Comparison of ENCODE assay signal across 4 fruit fly cellular contexts in the genomic region with DNA sequence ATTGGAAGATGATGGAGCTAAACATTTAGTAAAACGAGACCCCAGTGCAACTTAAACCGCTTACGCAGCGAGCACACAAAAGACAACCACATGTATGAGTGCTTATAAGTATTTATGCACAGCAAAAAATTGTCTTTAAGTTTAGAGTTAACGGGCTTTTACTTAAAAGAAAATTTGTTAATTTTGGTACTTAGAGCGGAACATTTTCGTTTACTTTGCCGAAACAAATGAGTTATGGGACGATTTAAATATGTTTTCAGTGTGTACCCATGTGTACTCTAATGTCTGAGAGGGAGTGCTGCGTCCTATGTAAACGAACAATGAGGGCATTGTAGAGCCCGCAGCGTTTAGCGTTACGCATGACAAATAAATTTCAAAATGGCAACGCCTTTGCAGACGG.
TF ChIP-seq lines count a peak whose summit lies in the region.

No protein-coding gene starts in this region.

- TF ChIP-seq CTCF in whole organism, embryonic (GFP tag; optimal IDR thresholded peaks at IDR 0.05; lab: Kevin White, UChicago) = no peak

TF ChIP-seq in whole organism, embryonic, 481 proteins besides CTCF, POLR2A, EP300 and RAD21 (continues in another document):
- TF ChIP-seq CG10147 (GFP tag; optimal IDR thresholded peaks at IDR 0.05; lab: Kevin White, UChicago) (peak; percentile 13), NC2α (GFP tag; optimal IDR thresholded peaks at IDR 0.05; lab: Kevin White, UChicago) (no peak), dpn (GFP tag; optimal IDR thresholded peaks at IDR 0.05; lab: Kevin White, UChicago) (peak in 1 of 2 experiments; percentile 60), CG30403 (GFP tag; optimal IDR thresholded peaks at IDR 0.05; lab: Kevin White, UChicago) (peak; percentile 62), Drgx (GFP tag; IDR thresholded peaks at IDR 0.05; lab: Robert Waterston, UW) (peak; percentile 82), E2f2 (GFP tag; IDR thresholded peaks at IDR 0.05; lab: Robert Waterston, UW) (peak; percentile 22; the same call in 1 of the 2 replicates), fd3F (GFP tag; optimal IDR thresholded peaks at IDR 0.05; lab: Kevin White, UChicago) (peak; percentile 15), HHEX (GFP tag; optimal IDR thresholded peaks at IDR 0.05; lab: Kevin White, UChicago) (peak; percentile 9), en (GFP tag; optimal IDR thresholded peaks at IDR 0.05; lab: Kevin White, UChicago) (peak; percentile 13), lmd (GFP tag; IDR thresholded peaks at IDR 0.05; lab: Robert Waterston, UW) (peak; percentile 38; the same call in 1 of the 2 replicates), CG9932 (GFP tag; IDR thresholded peaks at IDR 0.05; lab: Robert Waterston, UW) (peak; percentile 47), seq (GFP tag; IDR thresholded peaks at IDR 0.05; lab: Robert Waterston, UW) (peak; percentile 51; the same call in 1 of the 2 replicates), CG11560 (tag; IDR thresholded peaks at IDR 0.05; lab: Robert Waterston, UW) (0 out of 3 replicates have a peak, but pooled peaks have one; percentile 41), CG18764 (GFP tag; optimal IDR thresholded peaks at IDR 0.05; lab: Kevin White, UChicago) (no peak), ase (GFP tag; IDR thresholded peaks at IDR 0.05; lab: Robert Waterston, UW) (peak; percentile 58; the same call in 1 of the 3 replicates), sens (GFP tag; lab: Kevin White, UChicago) (no peak), Atf6 (GFP tag; IDR thresholded peaks at IDR 0.05; lab: Robert Waterston, UW) (peak; percentile 64), Dip3 (GFP tag; optimal IDR thresholded peaks at IDR 0.05; lab: Kevin White, UChicago) (peak; percentile 43), otp (GFP tag; IDR thresholded peaks at IDR 0.05; lab: Robert Waterston, UW) (0 out of 3 replicates have a peak, but pooled peaks have one; percentile 31), ranshi (GFP tag; IDR thresholded peaks at IDR 0.05; lab: Robert Waterston, UW) (no peak)

TF ChIP-seq in whole organism, prepupa, 60 proteins besides CTCF, POLR2A, EP300 and RAD21 (continues in another document):
- TF ChIP-seq net (GFP tag; optimal IDR thresholded peaks at IDR 0.05; lab: Kevin White, UChicago) (peak; percentile 62), topi (GFP tag; optimal IDR thresholded peaks at IDR 0.05; lab: Kevin White, UChicago) (peak; percentile 20), CG6808 (GFP tag; optimal IDR thresholded peaks at IDR 0.05; lab: Kevin White, UChicago) (no peak), eg (GFP tag; IDR thresholded peaks at IDR 0.05; lab: Robert Waterston, UW) (peak; percentile 68; the same call in 2 of the 3 replicates), Met (GFP tag; optimal IDR thresholded peaks at IDR 0.05; lab: Kevin White, UChicago) (peak; percentile 59), Eip75B (GFP tag; optimal IDR thresholded peaks at IDR 0.05; lab: Kevin White, UChicago) (peak; percentile 1), esn (GFP tag; optimal IDR thresholded peaks at IDR 0.05; lab: Kevin White, UChicago) (peak; percentile 49), Eip78C (GFP tag; lab: Kevin White, UChicago) (peak; percentile 35), CG1621 (tag; optimal IDR thresholded peaks at IDR 0.05; lab: Kevin White, UChicago) (no peak), Sox14 (GFP tag; optimal IDR thresholded peaks at IDR 0.05; lab: Kevin White, UChicago) (peak; percentile 61), CG32006 (GFP tag; optimal IDR thresholded peaks at IDR 0.05; lab: Kevin White, UChicago) (peak; percentile 78), CG8632 (GFP tag; optimal IDR thresholded peaks at IDR 0.05; lab: Kevin White, UChicago) (peak; percentile 21), Hr38 (GFP tag; optimal IDR thresholded peaks at IDR 0.05; lab: Kevin White, UChicago) (no peak), spab (GFP tag; optimal IDR thresholded peaks at IDR 0.05; lab: Kevin White, UChicago) (no peak), Smox (GFP tag; optimal IDR thresholded peaks at IDR 0.05; lab: Kevin White, UChicago) (peak; percentile 29), svp (GFP tag; lab: Kevin White, UChicago) (no peak), Hr39 (GFP tag; optimal IDR thresholded peaks at IDR 0.05; lab: Kevin White, UChicago) (peak; percentile 56), fd85E (GFP tag; optimal IDR thresholded peaks at IDR 0.05; lab: Kevin White, UChicago) (no peak), Sox15 (GFP tag; optimal IDR thresholded peaks at IDR 0.05; lab: Kevin White, UChicago) (peak; percentile 7), Ets96B (tag; optimal IDR thresholded peaks at IDR 0.05; lab: Kevin White, UChicago) (no peak), CG10669 (GFP tag; optimal IDR thresholded peaks at IDR 0.05; lab: Kevin White, UChicago) (no peak), dac (GFP tag; optimal IDR thresholded peaks at IDR 0.05; lab: Kevin White, UChicago) (peak; percentile 47), cyc (GFP tag; optimal IDR thresholded peaks at IDR 0.05; lab: Kevin White, UChicago) (peak; percentile 40)

TF ChIP-seq in whole organism, pupa, 21 proteins besides CTCF, POLR2A, EP300 and RAD21:
- TF ChIP-seq CG34367 (tag; optimal IDR thresholded peaks at IDR 0.05; lab: Kevin White, UChicago) (no peak), Pif1A (GFP tag; optimal IDR thresholded peaks at IDR 0.05; lab: Kevin White, UChicago) (no peak), CG8159 (tag; optimal IDR thresholded peaks at IDR 0.05; lab: Kevin White, UChicago) (no peak), CG8301 (tag; optimal IDR thresholded peaks at IDR 0.05; lab: Kevin White, UChicago) (peak; percentile 46), CG10348 (GFP tag; IDR thresholded peaks at IDR 0.05; lab: Robert Waterston, UW) (no peak), Ets98B (GFP tag; IDR thresholded peaks at IDR 0.05; lab: Robert Waterston, UW) (peak; percentile 72), CG17806 (tag; optimal IDR thresholded peaks at IDR 0.05; lab: Kevin White, UChicago) (no peak), CG14655 (GFP tag; optimal IDR thresholded peaks at IDR 0.05; lab: Kevin White, UChicago) (peak; percentile 56), CG13204 (GFP tag; optimal IDR thresholded peaks at IDR 0.05; lab: Kevin White, UChicago) (no peak), Pif1B (GFP tag; optimal IDR thresholded peaks at IDR 0.05; lab: Kevin White, UChicago) (peak; percentile 15), CG32121 (GFP tag; IDR thresholded peaks at IDR 0.05; lab: Robert Waterston, UW) (peak; percentile 67; the same call in 1 of the 2 replicates), CG15710 (tag; optimal IDR thresholded peaks at IDR 0.05; lab: Kevin White, UChicago) (peak; percentile 9), rn (GFP tag; IDR thresholded peaks at IDR 0.05; lab: Robert Waterston, UW) (peak; percentile 39; the same call in 1 of the 2 replicates), gl (tag; optimal IDR thresholded peaks at IDR 0.05; lab: Kevin White, UChicago) (no peak), CG9948 (tag; optimal IDR thresholded peaks at IDR 0.05; lab: Kevin White, UChicago) (no peak), CG12605 (GFP tag; IDR thresholded peaks at IDR 0.05; lab: Robert Waterston, UW) (peak; percentile 82), EcR (GFP tag; optimal IDR thresholded peaks at IDR 0.05; lab: Kevin White, UChicago) (no peak), Snoo (tag; optimal IDR thresholded peaks at IDR 0.05; lab: Kevin White, UChicago) (no peak), CG4496 (GFP tag; IDR thresholded peaks at IDR 0.05; lab: Robert Waterston, UW) (peak; percentile 88), fd96Ca (GFP tag; IDR thresholded peaks at IDR 0.05; lab: Robert Waterston, UW) (peak; percentile 41; the same call in 1 of the 3 replicates), D1 (tag; optimal IDR thresholded peaks at IDR 0.05; lab: Kevin White, UChicago) (no peak)

TF ChIP-seq in whole organism, wandering third instar larva, 38 proteins besides CTCF, POLR2A, EP300 and RAD21 (continues in another document):
- TF ChIP-seq ey (GFP tag; optimal IDR thresholded peaks at IDR 0.05; lab: Kevin White, UChicago) = peak; percentile 56
- no peak for TF ChIP-seq usp (GFP tag; optimal IDR thresholded peaks at IDR 0.05; lab: Kevin White, UChicago)
- peak; percentile 18 for TF ChIP-seq Hnf4 (GFP tag; optimal IDR thresholded peaks at IDR 0.05; lab: Kevin White, UChicago)
- no peak for TF ChIP-seq HLH106 (tag; optimal IDR thresholded peaks at IDR 0.05; lab: Kevin White, UChicago)
- TF ChIP-seq Abd-B (GFP tag; optimal IDR thresholded peaks at IDR 0.05; lab: Kevin White, UChicago) = no peak
- TF ChIP-seq Mio (GFP tag; optimal IDR thresholded peaks at IDR 0.05; lab: Kevin White, UChicago) = no peak
- no peak for TF ChIP-seq Dfd (GFP tag; optimal IDR thresholded peaks at IDR 0.05; lab: Kevin White, UChicago)
- TF ChIP-seq Myc (optimal IDR thresholded peaks at IDR 0.05; lab: Kevin White, UChicago) = no peak
- no peak for TF ChIP-seq h (GFP tag; optimal IDR thresholded peaks at IDR 0.05; lab: Kevin White, UChicago)
- no peak for TF ChIP-seq jim (GFP tag; optimal IDR thresholded peaks at IDR 0.05; lab: Kevin White, UChicago)
- no peak for TF ChIP-seq woc (GFP tag; optimal IDR thresholded peaks at IDR 0.05; lab: Kevin White, UChicago)
- no peak for TF ChIP-seq sage (GFP tag; optimal IDR thresholded peaks at IDR 0.05; lab: Kevin White, UChicago)
- peak; percentile 47 for TF ChIP-seq br (GFP tag; optimal IDR thresholded peaks at IDR 0.05; lab: Kevin White, UChicago)
- no peak for TF ChIP-seq Dif (GFP tag; optimal IDR thresholded peaks at IDR 0.05; lab: Kevin White, UChicago; ENCODE audit: partially characterized antibody)
- TF ChIP-seq OdsH (GFP tag; optimal IDR thresholded peaks at IDR 0.05; lab: Kevin White, UChicago) = peak; percentile 8
- TF ChIP-seq dmrt93B (GFP tag; optimal IDR thresholded peaks at IDR 0.05; lab: Kevin White, UChicago) = no peak
- peak; percentile 57 for TF ChIP-seq rgr (GFP tag; optimal IDR thresholded peaks at IDR 0.05; lab: Kevin White, UChicago)
- no peak for TF ChIP-seq Sp1 (GFP tag; optimal IDR thresholded peaks at IDR 0.05; lab: Kevin White, UChicago)
- TF ChIP-seq sv (GFP tag; optimal IDR thresholded peaks at IDR 0.05; lab: Kevin White, UChicago) = peak; percentile 20
- no peak for TF ChIP-seq GATAd (GFP tag; optimal IDR thresholded peaks at IDR 0.05; lab: Kevin White, UChicago)
- TF ChIP-seq pan (optimal IDR thresholded peaks at IDR 0.05; lab: Kevin White, UChicago) = no peak
- TF ChIP-seq foxo (GFP tag; optimal IDR thresholded peaks at IDR 0.05; lab: Kevin White, UChicago) = peak in 1 of 2 experiments; percentile 44
- no peak for TF ChIP-seq CrebA (GFP tag; optimal IDR thresholded peaks at IDR 0.05; lab: Kevin White, UChicago; ENCODE audit: borderline replicate concordance)
- TF ChIP-seq Vsx2 (GFP tag; optimal IDR thresholded peaks at IDR 0.05; lab: Kevin White, UChicago; ENCODE audit: partially characterized antibody) = no peak
- TF ChIP-seq psq (GFP tag; optimal IDR thresholded peaks at IDR 0.05; lab: Kevin White, UChicago) = peak; percentile 5
- TF ChIP-seq fru (GFP tag; optimal IDR thresholded peaks at IDR 0.05; lab: Kevin White, UChicago) = no peak
- TF ChIP-seq Jra (GFP tag; optimal IDR thresholded peaks at IDR 0.05; lab: Kevin White, UChicago) = no peak
- no peak for TF ChIP-seq Hr83 (GFP tag; optimal IDR thresholded peaks at IDR 0.05; lab: Kevin White, UChicago; ENCODE audit: poor library complexity, severe bottlenecking)
- TF ChIP-seq CG9705 (GFP tag; optimal IDR thresholded peaks at IDR 0.05; lab: Kevin White, UChicago) = no peak
- TF ChIP-seq CG32264 (GFP tag; optimal IDR thresholded peaks at IDR 0.05; lab: Kevin White, UChicago) = no peak
